Worm (Caenorhabditis elegans): ENCODE data around the gene F58A6.1.

F58A6.1 gene

DNA sequence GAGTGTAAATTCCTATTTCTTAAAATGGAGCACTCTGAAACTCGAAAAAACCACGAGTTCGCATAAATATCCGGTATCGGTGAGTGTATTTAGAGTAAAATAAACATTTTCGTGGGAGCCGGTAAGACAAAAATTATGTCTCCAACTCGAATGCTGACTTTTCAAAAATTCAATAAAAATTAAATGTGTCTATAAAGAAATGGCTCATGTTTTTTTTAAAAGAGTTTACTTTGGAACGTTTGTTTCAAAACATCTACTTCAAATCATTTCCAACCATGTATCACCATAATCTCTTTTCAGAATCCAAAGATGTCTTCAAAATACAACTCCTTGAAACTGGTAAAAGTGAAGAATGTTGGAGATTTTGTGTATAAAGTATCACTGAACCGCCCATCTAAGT, at the start of gene F58A6.1:
Gene F58A6.1 (plus strand): TSS at position 301 of the 400 bp plus-strand sequence.
- no peak for TF ChIP-seq nhr-77 (tag; optimal IDR thresholded peaks at IDR 0.05)
- TF ChIP-seq elt-1 (tag; optimal IDR thresholded peaks at IDR 0.05) = no peak
- TF ChIP-seq F13H6.1 (tag; optimal IDR thresholded peaks at IDR 0.05) = no peak
- TF ChIP-seq elt-3 (tag; optimal IDR thresholded peaks at IDR 0.05) = no peak
- TF ChIP-seq skn-1 (tag; optimal IDR thresholded peaks at IDR 0.05) = no peak
- TF ChIP-seq crh-2 (tag; optimal IDR thresholded peaks at IDR 0.05) = no peak
- TF ChIP-seq ZK546.5 (tag; optimal IDR thresholded peaks at IDR 0.05) = no peak
- no peak for TF ChIP-seq egl-27 (tag; optimal IDR thresholded peaks at IDR 0.05)
- TF ChIP-seq mdl-1 (tag; optimal IDR thresholded peaks at IDR 0.05) = no peak
- TF ChIP-seq nhr-10 (tag; optimal IDR thresholded peaks at IDR 0.05) = no peak
- TF ChIP-seq lsy-2 (tag; optimal IDR thresholded peaks at IDR 0.05) = no peak

DNA sequence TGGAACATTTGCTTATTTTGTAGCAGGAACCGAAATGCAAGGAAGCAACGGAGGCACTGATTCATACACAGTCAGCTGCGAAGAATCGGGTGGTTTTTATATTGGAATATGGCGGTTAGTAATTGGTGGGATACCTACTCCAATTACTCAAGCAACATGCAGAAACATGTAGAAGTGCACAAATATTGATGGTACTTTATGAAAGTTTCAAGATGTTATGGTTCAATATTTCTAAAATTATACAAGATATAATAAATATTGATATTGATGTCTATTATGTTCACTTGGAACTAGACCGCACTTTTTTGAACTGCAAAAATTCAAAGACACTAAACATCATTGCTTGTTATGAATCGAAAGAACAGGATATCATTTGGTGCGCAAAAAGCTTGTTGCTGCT, 48.8 kb upstream of the F58A6.1 start, which contains the start of gene C04G6.13:
Gene C04G6.13 (plus strand): TSS at position 301 of the 400 bp plus-strand sequence.
- TF ChIP-seq snpc-4 (tag; optimal IDR thresholded peaks at IDR 0.05) = no peak
- no peak for TF ChIP-seq Y55F3AM.14 (GFP tag; optimal IDR thresholded peaks at IDR 0.05)
- TF ChIP-seq nhr-25 (tag; optimal IDR thresholded peaks at IDR 0.05) = no peak
- no peak for TF ChIP-seq F13H6.1 (tag; optimal IDR thresholded peaks at IDR 0.05)
- no peak for TF ChIP-seq sma-3 (GFP tag; optimal IDR thresholded peaks at IDR 0.05)
- no peak for TF ChIP-seq unc-39 (tag; optimal IDR thresholded peaks at IDR 0.05)
- TF ChIP-seq R02D3.7 (tag; optimal IDR thresholded peaks at IDR 0.05) = no peak
- no peak for TF ChIP-seq nhr-6 (tag; optimal IDR thresholded peaks at IDR 0.05)
- no peak for TF ChIP-seq nhr-129 (tag; optimal IDR thresholded peaks at IDR 0.05)
- no peak for TF ChIP-seq nhr-10 (tag; optimal IDR thresholded peaks at IDR 0.05)
- TF ChIP-seq elt-3 (tag; optimal IDR thresholded peaks at IDR 0.05) = no peak
- TF ChIP-seq mab-5 (tag; optimal IDR thresholded peaks at IDR 0.05) = no peak
- TF ChIP-seq unc-55 (GFP tag; optimal IDR thresholded peaks at IDR 0.05) = no peak

DNA sequence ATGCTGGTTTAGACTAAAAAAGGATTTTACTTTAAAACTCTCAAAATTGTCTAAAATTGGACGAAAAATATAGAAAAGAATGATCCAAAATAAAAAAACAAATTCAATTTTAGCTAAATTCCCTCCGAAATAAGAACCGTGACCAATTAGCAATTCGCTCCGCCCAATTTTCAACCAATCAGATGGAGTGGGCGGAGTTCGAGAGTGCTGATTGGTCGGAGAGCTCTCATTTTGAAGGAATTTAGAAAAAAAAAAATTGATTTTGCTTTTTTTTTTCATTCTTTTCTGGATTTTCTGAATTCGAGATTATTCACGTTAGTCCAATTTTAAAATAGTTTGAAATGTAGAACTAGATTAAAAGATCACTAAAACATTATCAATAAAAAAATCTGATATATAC, 43.7 kb upstream of the F58A6.1 start:
- TF ChIP-seq zag-1 (tag; optimal IDR thresholded peaks at IDR 0.05) = no peak

DNA sequence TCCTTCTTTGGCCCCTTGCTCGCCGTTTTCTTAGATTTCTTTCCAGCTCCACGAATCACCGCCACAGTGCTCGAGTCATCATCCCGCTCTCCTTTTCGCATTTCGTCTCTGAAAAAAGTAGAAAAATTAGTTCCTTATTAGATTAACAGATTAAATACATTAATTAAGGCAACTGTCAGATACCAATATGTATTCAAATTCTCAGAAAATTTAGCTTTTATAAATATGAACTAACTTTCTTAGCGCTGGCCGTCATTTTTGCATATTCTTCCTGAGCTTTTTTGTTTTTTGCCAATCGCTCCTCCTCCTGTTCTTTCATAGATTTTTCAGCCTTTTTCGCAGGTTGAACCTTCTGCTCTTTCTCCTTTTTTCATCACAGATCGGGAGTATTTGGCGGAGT, 43.1 kb upstream of the F58A6.1 start, which contains the start of gene C04G6.6:
Gene C04G6.6 (minus strand): TSS at position 101 of the 400 bp plus-strand sequence.
- TF ChIP-seq egl-27 (tag; optimal IDR thresholded peaks at IDR 0.05) (no peak), ZK546.5 (tag; optimal IDR thresholded peaks at IDR 0.05) (no peak), lsy-2 (tag; optimal IDR thresholded peaks at IDR 0.05) (no peak), nhr-21 (tag; optimal IDR thresholded peaks at IDR 0.05) (no peak), R02D3.7 (tag; optimal IDR thresholded peaks at IDR 0.05) (no peak), zag-1 (tag; optimal IDR thresholded peaks at IDR 0.05) (no peak), ztf-11 (tag; optimal IDR thresholded peaks at IDR 0.05) (no peak), aly-2 (tag; optimal IDR thresholded peaks at IDR 0.05) (no peak), elt-3 (tag; optimal IDR thresholded peaks at IDR 0.05) (no peak), ceh-16 (tag; optimal IDR thresholded peaks at IDR 0.05) (no peak), mdl-1 (tag; optimal IDR thresholded peaks at IDR 0.05) (no peak), ceh-82 (tag; optimal IDR thresholded peaks at IDR 0.05) (no peak), ztf-4 (tag; optimal IDR thresholded peaks at IDR 0.05) (no peak)

DNA sequence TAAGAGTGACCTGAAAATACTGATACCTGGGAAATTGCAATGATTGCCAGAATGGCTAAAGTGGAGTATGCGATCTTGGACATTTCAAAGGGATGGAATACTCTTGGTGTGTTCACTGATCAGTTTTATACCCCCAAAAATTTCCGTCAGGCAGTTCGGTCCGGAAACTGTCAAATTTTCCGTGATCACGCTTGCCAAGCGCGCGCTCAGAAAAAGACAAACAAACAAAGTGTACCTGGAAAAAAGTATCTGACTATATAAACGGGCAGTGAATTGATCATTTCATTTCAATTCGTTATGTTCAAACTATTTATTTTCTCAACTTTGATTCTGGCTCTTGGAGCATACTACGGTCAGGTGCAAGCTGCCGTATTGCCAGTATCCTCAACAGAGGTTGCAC, 41.0 kb upstream of the F58A6.1 start, which contains the start of the genes idpb-3 and idpb-1:
Gene idpb-3 (minus strand): TSS at position 101 of the 400 bp plus-strand sequence.
Gene idpb-1 (plus strand): TSS at position 284 of the 400 bp plus-strand sequence.
- TF ChIP-seq nhr-12 (tag; optimal IDR thresholded peaks at IDR 0.05) = no peak
- TF ChIP-seq nhr-11 (tag; optimal IDR thresholded peaks at IDR 0.05) = no peak
- no peak for TF ChIP-seq sma-9 (GFP tag; optimal IDR thresholded peaks at IDR 0.05)
- TF ChIP-seq sma-9 (tag; optimal IDR thresholded peaks at IDR 0.05) = no peak
- TF ChIP-seq gmeb-1 (tag; optimal IDR thresholded peaks at IDR 0.05) = no peak
- TF ChIP-seq unc-55 (GFP tag; optimal IDR thresholded peaks at IDR 0.05) = no peak
- no peak for TF ChIP-seq sem-4 (tag; optimal IDR thresholded peaks at IDR 0.05)
- TF ChIP-seq lsy-2 (tag; optimal IDR thresholded peaks at IDR 0.05) = no peak
- TF ChIP-seq nhr-23 (tag; optimal IDR thresholded peaks at IDR 0.05) = no peak
- TF ChIP-seq ztf-11 (tag; optimal IDR thresholded peaks at IDR 0.05) = no peak
- TF ChIP-seq unc-62 (GFP tag; optimal IDR thresholded peaks at IDR 0.05) = no peak
- TF ChIP-seq R02D3.7 (tag; optimal IDR thresholded peaks at IDR 0.05) = no peak
- TF ChIP-seq elt-3 (tag; optimal IDR thresholded peaks at IDR 0.05) = no peak
- TF ChIP-seq Y55F3AM.14 (GFP tag; optimal IDR thresholded peaks at IDR 0.05) = no peak

Data from whole organism, L2 larva.